Fruit fly (Drosophila melanogaster) Kc167 (cell line): ENCODE data around the gene CG9270.

Experiments used
- Myc ChIP-seq: fragments of >200 bp; optimal IDR thresholded peaks from 2 replicates; lab custom pipeline; 2017; ENCODE audit warnings: missing external identifiers
- Sin3A ChIP-seq: fragments of >200 bp; optimal IDR thresholded peaks from 2 replicates; lab custom pipeline; 2018; ENCODE audit warnings: missing external identifiers
- h ChIP-seq: fragments of >200 bp; optimal IDR thresholded peaks from 3 replicates; lab custom pipeline; 2018; ENCODE audit warnings: missing external identifiers
- insv ChIP-seq: fragments of >200 bp; optimal IDR thresholded peaks from 3 replicates; lab custom pipeline; 2018; ENCODE audit warnings: missing external identifiers
- psq ChIP-seq: fragments of >200 bp; optimal IDR thresholded peaks from 2 replicates; lab custom pipeline; 2017; ENCODE audit warnings: missing external identifiers
- ttk ChIP-seq: sonication (Bioruptor generic); optimal IDR thresholded peaks from 2 replicates; lab custom pipeline; 2017; ENCODE audit warnings: missing external identifiers

- TF ChIP-seq Sin3A (lab: Kevin White, UChicago) (no peak), psq (lab: Kevin White, UChicago) (no peak), h (no peak), ttk (lab: Kevin White, UChicago) (no peak), Myc (lab: Kevin White, UChicago) (no peak), insv (no peak)
Measured at dm6 chr2L:20965001-20965400, 31.1 kb upstream of the CG9270 start.
